Worm (Caenorhabditis elegans): ENCODE results near the gene H12D21.9.

H12D21.9 gene

ce11 chrV:14907445-14907844 is 1.8 kb downstream of the H12D21.9 start:
- TF ChIP-seq ceh-45 (GFP tag; IDR thresholded peaks at IDR 0.05) (no peak), hlh-6 (tag; optimal IDR thresholded peaks at IDR 0.05) (no peak), hlh-30 (tag; optimal IDR thresholded peaks at IDR 0.05; ENCODE audit: insufficient read depth) (no peak), pros-1 (tag; optimal IDR thresholded peaks at IDR 0.05) (no peak)

DNA sequence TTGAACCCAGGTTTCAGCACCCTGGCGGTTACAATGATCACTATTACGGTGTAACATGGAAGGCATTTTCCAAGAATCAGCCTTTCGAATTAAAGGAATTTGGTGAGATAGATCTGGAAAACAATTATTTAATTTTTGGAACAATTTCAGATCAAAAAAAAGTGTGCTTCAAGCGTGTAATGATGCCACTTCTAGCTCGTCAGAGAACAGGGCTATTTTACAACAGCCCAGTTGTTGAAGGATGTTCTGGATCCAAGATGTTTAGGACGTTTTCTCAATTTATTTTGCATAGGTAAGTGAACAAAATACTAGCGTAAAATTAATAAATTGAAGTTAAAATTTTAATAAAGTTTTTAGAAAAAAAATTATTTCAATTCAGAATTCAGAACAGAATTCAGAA is 8.4 kb downstream of the H12D21.9 start:
- TF ChIP-seq pat-9 (tag; optimal IDR thresholded peaks at IDR 0.05) = no peak
- no peak for TF ChIP-seq syd-9 (tag; optimal IDR thresholded peaks at IDR 0.05)
- TF ChIP-seq dve-1 (tag; optimal IDR thresholded peaks at IDR 0.05) = no peak
- TF ChIP-seq hlh-8 (tag; optimal IDR thresholded peaks at IDR 0.05) = no peak
- TF ChIP-seq ama-1 (optimal IDR thresholded peaks at IDR 0.05) = no peak
- no peak for TF ChIP-seq ceh-2 (tag; optimal IDR thresholded peaks at IDR 0.05)
- no peak for TF ChIP-seq ceh-6 (GFP tag; optimal IDR thresholded peaks at IDR 0.05)
- TF ChIP-seq ets-4 (tag; optimal IDR thresholded peaks at IDR 0.05) = no peak
- TF ChIP-seq pqm-1 (tag; optimal IDR thresholded peaks at IDR 0.05) = no peak
- no peak for TF ChIP-seq rnt-1 (tag; optimal IDR thresholded peaks at IDR 0.05)
- TF ChIP-seq elt-4 (tag; optimal IDR thresholded peaks at IDR 0.05) = no peak
- no peak for TF ChIP-seq ceh-30 (tag; optimal IDR thresholded peaks at IDR 0.05)
- no peak for TF ChIP-seq unc-55 (GFP tag; optimal IDR thresholded peaks at IDR 0.05)
- no peak for TF ChIP-seq odd-2 (tag; optimal IDR thresholded peaks at IDR 0.05)
- no peak for TF ChIP-seq ceh-48 (tag; optimal IDR thresholded peaks at IDR 0.05)
- TF ChIP-seq madf-2 (tag; optimal IDR thresholded peaks at IDR 0.05) = no peak

DNA sequence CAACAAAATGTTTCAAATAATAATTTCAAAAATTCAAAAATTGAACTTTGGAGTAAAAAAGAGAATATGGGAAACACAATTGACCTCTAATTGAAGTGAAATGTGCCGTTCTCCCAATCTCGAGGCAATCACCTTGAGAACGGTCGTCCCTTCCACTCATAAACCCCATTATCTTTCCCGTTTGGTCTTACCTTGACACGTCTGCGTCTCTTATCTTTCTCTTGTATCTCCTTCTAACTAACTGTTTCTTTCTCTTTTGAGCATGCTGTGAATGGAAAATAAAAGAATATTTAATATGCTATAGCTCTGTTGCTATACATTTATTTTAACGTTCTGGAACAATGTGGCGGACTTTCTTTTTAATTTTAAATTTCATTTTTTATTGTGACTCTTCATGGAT is 9.7 kb downstream of the H12D21.9 start, which contains the start of gene H12D21.10:
H12D21.10 (plus strand) TSS at position 260 of the 400 bp plus-strand sequence.
- TF ChIP-seq npax-4 (tag; optimal IDR thresholded peaks at IDR 0.05) = no peak
- peak; percentile 34 for TF ChIP-seq ceh-31 (tag; optimal IDR thresholded peaks at IDR 0.05)

- TF ChIP-seq fax-1 (tag; optimal IDR thresholded peaks at IDR 0.05) = no peak
- TF ChIP-seq pros-1 (tag; optimal IDR thresholded peaks at IDR 0.05) = no peak
- no peak for TF ChIP-seq che-1 (tag; optimal IDR thresholded peaks at IDR 0.05)
- TF ChIP-seq pha-4 (tag; optimal IDR thresholded peaks at IDR 0.05) = no peak
- no peak for TF ChIP-seq ceh-19 (GFP tag; optimal IDR thresholded peaks at IDR 0.05)
- TF ChIP-seq hlh-13 (GFP tag; optimal IDR thresholded peaks at IDR 0.05) = no peak
Measured at ce11 chrV:14897731-14898130, 11.5 kb downstream of the H12D21.9 start, which contains the start of gene H12D21.6. H12D21.6 (minus strand) TSS chrV:14897831.

DNA sequence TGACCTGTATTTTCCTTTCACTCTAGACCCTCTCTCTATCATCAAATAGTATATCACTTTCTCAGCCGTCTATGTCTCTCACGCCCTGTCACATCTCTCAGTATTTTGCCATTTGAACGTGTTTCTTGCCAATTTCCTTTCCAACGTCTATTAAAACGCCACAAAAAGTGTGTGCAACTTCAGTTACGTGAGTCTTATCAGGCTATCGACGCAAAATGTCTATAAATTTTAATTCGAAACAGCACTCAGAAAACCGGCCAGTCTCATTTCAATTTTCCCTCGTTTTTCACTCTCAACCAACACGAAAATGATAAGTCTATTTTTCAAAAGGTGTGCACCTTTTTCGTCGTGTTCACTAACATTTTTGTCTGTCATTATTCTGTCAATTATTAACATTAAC is 13.7 kb downstream of the H12D21.9 start, which contains the start of gene mpst-3:
mpst-3 (plus strand) TSS at position 91 of the 400 bp plus-strand sequence.
- TF ChIP-seq pqm-1 (tag; optimal IDR thresholded peaks at IDR 0.05) = no peak
- no peak for TF ChIP-seq pha-4 (tag; optimal IDR thresholded peaks at IDR 0.05)
- TF ChIP-seq pros-1 (tag; optimal IDR thresholded peaks at IDR 0.05) = no peak
- TF ChIP-seq ceh-34 (tag; optimal IDR thresholded peaks at IDR 0.05) = no peak
- TF ChIP-seq mec-3 (tag; optimal IDR thresholded peaks at IDR 0.05; ENCODE audit: borderline replicate concordance) = no peak
- no peak for TF ChIP-seq ttx-3 (tag; optimal IDR thresholded peaks at IDR 0.05)
- TF ChIP-seq unc-42 (tag; optimal IDR thresholded peaks at IDR 0.05) = no peak

ce11 chrV:14893355-14894050 is 15.8 kb downstream of the H12D21.9 start, which contains the start of the genes mpst-2 and H12D21.5:
mpst-2 (minus strand) TSS chrV:14893455.
H12D21.5 (plus strand) TSS chrV:14894000.
- TF ChIP-seq T23F11.4 (GFP tag; optimal IDR thresholded peaks at IDR 0.05) (no peak), lin-11 (tag; optimal IDR thresholded peaks at IDR 0.05) (no peak), tbx-2 (tag; optimal IDR thresholded peaks at IDR 0.05) (no peak), hlh-8 (tag; optimal IDR thresholded peaks at IDR 0.05) (no peak), pqm-1 (tag; optimal IDR thresholded peaks at IDR 0.05) (no peak), npax-4 (tag; optimal IDR thresholded peaks at IDR 0.05) (no peak), che-1 (tag; optimal IDR thresholded peaks at IDR 0.05) (no peak), fkh-10 (GFP tag; optimal IDR thresholded peaks at IDR 0.05) (no peak), F13H6.1 (tag; optimal IDR thresholded peaks at IDR 0.05) (no peak), nfya-1 (tag; optimal IDR thresholded peaks at IDR 0.05) (no peak), ceh-24 (tag; optimal IDR thresholded peaks at IDR 0.05) (no peak), sox-4 (tag; optimal IDR thresholded peaks at IDR 0.05) (no peak), hlh-15 (tag; optimal IDR thresholded peaks at IDR 0.05) (no peak), ceh-19 (GFP tag; optimal IDR thresholded peaks at IDR 0.05) (no peak)
